Fruit fly (Drosophila melanogaster) whole organism, embryonic: ENCODE results near the gene CG42728.

Experiments used
- Ada2b ChIP-seq: fragments of 200-800 bp; sonication (Bioruptor generic); IDR thresholded peaks from 2 replicates; pipeline ENCODE4 v1.3.6; 2022; ENCODE audit warnings: missing biosample characterization, missing genetic modification characterization
- CG1024 ChIP-seq: fragments of 200-800 bp; sonication (Bioruptor generic); IDR thresholded peaks from 2 replicates; pipeline ENCODE4 v1.3.6; 2022; ENCODE audit warnings: missing biosample characterization, missing genetic modification characterization
- CG11723 ChIP-seq: fragments of 200-800 bp; sonication (Bioruptor generic); optimal IDR thresholded peaks from 2 replicates; lab custom pipeline; 2017; ENCODE audit warnings: missing biosample characterization, mild to moderate bottlenecking, missing genetic modification characterization
- CG12071 ChIP-seq: fragments of 200-800 bp; sonication (Bioruptor generic); optimal IDR thresholded peaks from 3 replicates; lab custom pipeline; 2018; ENCODE audit warnings: missing biosample characterization, mild to moderate bottlenecking, missing genetic modification characterization
- CG12659 ChIP-seq: fragments of 200-800 bp; sonication (Bioruptor generic); optimal IDR thresholded peaks from 3 replicates; lab custom pipeline; 2017; ENCODE audit warnings: mild to moderate bottlenecking, missing biosample characterization, missing genetic modification reagents, missing genetic modification characterization
- CG14860 ChIP-seq: fragments of 200-800 bp; sonication (Bioruptor generic); IDR thresholded peaks from 3 replicates; pipeline ENCODE4 v1.3.6; 2022; ENCODE audit warnings: missing biosample characterization, missing genetic modification characterization; ENCODE audit not compliant: partially characterized antibody
- CG15269 ChIP-seq: fragments of 200-800 bp; sonication (Bioruptor generic); optimal IDR thresholded peaks from 2 replicates; lab custom pipeline; 2018; ENCODE audit warnings: missing biosample characterization, mild to moderate bottlenecking, missing genetic modification characterization, moderate library complexity
- CG15696 ChIP-seq: fragments of 200-800 bp; sonication (Bioruptor generic); optimal IDR thresholded peaks from 2 replicates; lab custom pipeline; 2019; ENCODE audit warnings: missing biosample characterization, mild to moderate bottlenecking, missing genetic modification characterization, moderate library complexity
- CG16779 ChIP-seq: fragments of 200-800 bp; sonication (Bioruptor generic); IDR thresholded peaks from 2 replicates; pipeline ENCODE4 v1.3.6; 2022; ENCODE audit warnings: missing biosample characterization, missing genetic modification characterization
- CG16815 ChIP-seq: fragments of 200-800 bp; sonication (Bioruptor generic); optimal IDR thresholded peaks from 3 replicates; lab custom pipeline; 2017; ENCODE audit warnings: missing biosample characterization, mild to moderate bottlenecking, missing genetic modification characterization
- CG30403 ChIP-seq: fragments of 200-800 bp; sonication (Bioruptor generic); optimal IDR thresholded peaks from 3 replicates; lab custom pipeline; 2016; ENCODE audit warnings: missing biosample characterization, missing genetic modification characterization
- CG33213 ChIP-seq: fragments of 200-800 bp; sonication (Bioruptor generic); optimal IDR thresholded peaks from 3 replicates; lab custom pipeline; 2016; ENCODE audit warnings: missing biosample characterization, missing genetic modification characterization
- CG3847 ChIP-seq: fragments of 200-800 bp; sonication (Bioruptor generic); IDR thresholded peaks from 2 replicates; pipeline ENCODE4 v1.3.6; 2022; ENCODE audit warnings: missing biosample characterization, missing genetic modification characterization
- CG42726 ChIP-seq: fragments of 200-800 bp; sonication (Bioruptor generic); IDR thresholded peaks from 2 replicates; pipeline ENCODE4 v1.3.6; 2022; ENCODE audit warnings: missing biosample characterization, missing genetic modification characterization; ENCODE audit not compliant: partially characterized antibody
- CG4854 ChIP-seq: fragments of 200-800 bp; sonication (Bioruptor generic); optimal IDR thresholded peaks from 2 replicates; lab custom pipeline; 2016; ENCODE audit warnings: missing biosample characterization, missing genetic modification characterization, inconsistent platforms
- CG6654 ChIP-seq: fragments of 200-800 bp; sonication (Bioruptor generic); optimal IDR thresholded peaks from 2 replicates; lab custom pipeline; 2017; ENCODE audit warnings: missing biosample characterization, mild to moderate bottlenecking, missing genetic modification characterization
- CG6683 ChIP-seq: fragments of 200-800 bp; sonication (Bioruptor generic); optimal IDR thresholded peaks from 2 replicates; lab custom pipeline; 2017; ENCODE audit warnings: missing biosample characterization, mild to moderate bottlenecking, missing genetic modification characterization, missing genetic modification reagents
- CG6765 ChIP-seq: fragments of 200-800 bp; sonication (Bioruptor generic); optimal IDR thresholded peaks from 3 replicates; lab custom pipeline; 2017; ENCODE audit warnings: missing biosample characterization, mild to moderate bottlenecking, missing genetic modification characterization
- CG6854 ChIP-seq: fragments of 200-800 bp; sonication (Bioruptor generic); optimal IDR thresholded peaks from 3 replicates; lab custom pipeline; 2017; ENCODE audit warnings: missing biosample characterization, mild to moderate bottlenecking, missing genetic modification characterization
- CG9727 ChIP-seq: fragments of 200-800 bp; sonication (Bioruptor generic); optimal IDR thresholded peaks from 3 replicates; lab custom pipeline; 2017; ENCODE audit warnings: missing biosample characterization, mild to moderate bottlenecking, missing genetic modification characterization
- Dad ChIP-seq: fragments of 200-800 bp; sonication (Bioruptor generic); optimal IDR thresholded peaks from 3 replicates; lab custom pipeline; 2016; ENCODE audit warnings: missing biosample characterization, missing genetic modification characterization
- Doc2 ChIP-seq: fragments of 200-800 bp; sonication (Bioruptor generic); IDR thresholded peaks from 2 replicates; pipeline ENCODE4 v1.3.6; 2022; ENCODE audit warnings: missing biosample characterization, missing genetic modification characterization
- Drgx ChIP-seq: fragments of 200-800 bp; sonication (Bioruptor generic); IDR thresholded peaks from 2 replicates; pipeline ENCODE4 v1.3.6; 2022; ENCODE audit warnings: missing biosample characterization, missing genetic modification characterization
- E2f2 ChIP-seq: fragments of 200-800 bp; sonication (Bioruptor generic); IDR thresholded peaks from 2 replicates; pipeline ENCODE4 v1.3.6; 2022; ENCODE audit warnings: missing biosample characterization, missing genetic modification characterization
- Ets65A ChIP-seq: fragments of 200-800 bp; sonication (Bioruptor generic); peaks from one replicate; lab custom pipeline; 2016; ENCODE audit warnings: missing biosample characterization, missing genetic modification characterization
- Gug ChIP-seq: fragments of 200-800 bp; sonication (Bioruptor generic); IDR thresholded peaks from 4 replicates; pipeline ENCODE4 v1.3.6; 2022; ENCODE audit warnings: missing biosample characterization, missing genetic modification characterization
- HHEX ChIP-seq: fragments of 200-800 bp; sonication (Bioruptor generic); optimal IDR thresholded peaks from 3 replicates; lab custom pipeline; 2017; ENCODE audit warnings: missing biosample characterization, mild to moderate bottlenecking, missing genetic modification characterization, missing genetic modification reagents
- Hr51 ChIP-seq, 2 experiments: fragments of 200-800 bp; sonication (Bioruptor generic); optimal IDR thresholded peaks; 2 replicates in 1 of 2; 3 replicates in 1 of 2; lab custom pipeline; 2016 to 2018; ENCODE audit warnings: missing biosample characterization in 2 of 2, missing genetic modification characterization in 2 of 2, mild to moderate bottlenecking in 1 of 2, moderate library complexity in 1 of 2
- NfI ChIP-seq: fragments of 200-800 bp; sonication (Bioruptor generic); optimal IDR thresholded peaks from 3 replicates; lab custom pipeline; 2018; ENCODE audit warnings: missing biosample characterization, mild to moderate bottlenecking, missing genetic modification characterization, moderate library complexity
- Sin3A ChIP-seq: fragments of >200 bp; optimal IDR thresholded peaks from 2 replicates; lab custom pipeline; 2018
- Usf ChIP-seq: fragments of 200-800 bp; sonication (Bioruptor generic); optimal IDR thresholded peaks from 2 replicates; lab custom pipeline; 2017; ENCODE audit warnings: missing genotype, missing biosample characterization, missing genetic modification characterization
- abd-A ChIP-seq: fragments of 200-800 bp; sonication (Bioruptor generic); optimal IDR thresholded peaks from 3 replicates; lab custom pipeline; 2019; ENCODE audit warnings: missing biosample characterization, mild to moderate bottlenecking, missing genetic modification characterization, moderate library complexity
- az2 ChIP-seq: fragments of 200-800 bp; sonication (Bioruptor generic); optimal IDR thresholded peaks from 3 replicates; lab custom pipeline; 2016; ENCODE audit warnings: missing biosample characterization, missing genetic modification characterization
- crp ChIP-seq, 2 experiments: fragments of 200-800 bp; sonication (Bioruptor generic); optimal IDR thresholded peaks; 2 replicates in 1 of 2; 3 replicates in 1 of 2; lab custom pipeline; 2017; ENCODE audit warnings: missing biosample characterization in 2 of 2, missing genetic modification characterization in 2 of 2, mild to moderate bottlenecking in 1 of 2, moderate library complexity in 1 of 2
- dmrt99B ChIP-seq: fragments of 200-800 bp; sonication (Bioruptor generic); optimal IDR thresholded peaks from 2 replicates; lab custom pipeline; 2018; ENCODE audit warnings: missing biosample characterization, mild to moderate bottlenecking, missing genetic modification characterization, moderate library complexity
- en ChIP-seq: fragments of 200-800 bp; sonication (Bioruptor generic); optimal IDR thresholded peaks from 2 replicates; lab custom pipeline; 2016; ENCODE audit warnings: missing biosample characterization, missing genetic modification characterization
- fu2 ChIP-seq: fragments of 200-800 bp; sonication (Bioruptor generic); optimal IDR thresholded peaks from 2 replicates; lab custom pipeline; 2016; ENCODE audit warnings: missing biosample characterization, missing genetic modification characterization
- grn ChIP-seq: fragments of 200-800 bp; sonication (Bioruptor generic); optimal IDR thresholded peaks from 3 replicates; lab custom pipeline; 2017; ENCODE audit warnings: missing biosample characterization, missing genetic modification characterization
- gsb ChIP-seq: fragments of 200-800 bp; sonication (Bioruptor generic); IDR thresholded peaks from 2 replicates; pipeline ENCODE4 v1.3.6; 2022; ENCODE audit warnings: missing biosample characterization, missing genetic modification characterization
- ind ChIP-seq: fragments of 200-800 bp; sonication (Bioruptor generic); optimal IDR thresholded peaks from 3 replicates; lab custom pipeline; 2016; ENCODE audit warnings: missing biosample characterization, missing genetic modification characterization
- insv ChIP-seq, 2 experiments: fragments of 200-800 bp; sonication (Bioruptor generic); optimal IDR thresholded peaks; 3 replicates each; lab custom pipeline; 2016 to 2018; ENCODE audit warnings: missing biosample characterization in 2 of 2, missing genetic modification characterization in 2 of 2
- pho ChIP-seq: fragments of 200-800 bp; sonication (Bioruptor generic); optimal IDR thresholded peaks from 2 replicates; lab custom pipeline; 2016; ENCODE audit warnings: missing biosample characterization, missing genetic modification characterization
- salm ChIP-seq: fragments of 200-800 bp; sonication (Bioruptor generic); optimal IDR thresholded peaks from 2 replicates; lab custom pipeline; 2018; ENCODE audit warnings: missing biosample characterization, mild to moderate bottlenecking, missing genetic modification characterization
- slp2 ChIP-seq: fragments of 200-800 bp; sonication (Bioruptor generic); optimal IDR thresholded peaks from 2 replicates; lab custom pipeline; 2016; ENCODE audit warnings: missing biosample characterization, missing genetic modification characterization
- sr ChIP-seq: fragments of 200-800 bp; sonication (Bioruptor generic); IDR thresholded peaks from 3 replicates; pipeline ENCODE4 v1.3.6; 2022; ENCODE audit warnings: missing biosample characterization, missing genetic modification characterization
- ssp ChIP-seq: fragments of 200-800 bp; sonication (Bioruptor generic); IDR thresholded peaks from 2 replicates; pipeline ENCODE4 v1.3.6; 2022; ENCODE audit warnings: missing biosample characterization, missing genetic modification characterization
- tll ChIP-seq, 2 experiments: fragments of 200-800 bp in 1 of 2; fragments of >200 bp in 1 of 2; sonication (Bioruptor generic) in 1 of 2; optimal IDR thresholded peaks; 2 replicates each; lab custom pipeline; 2017 to 2019; ENCODE audit warnings: missing biosample characterization in 2 of 2, missing genetic modification characterization in 2 of 2, mild to moderate bottlenecking in 1 of 2, moderate library complexity in 1 of 2
- tna ChIP-seq: fragments of 200-800 bp; sonication (Bioruptor generic); IDR thresholded peaks from 2 replicates; pipeline ENCODE4 v1.3.6; 2022; ENCODE audit warnings: missing biosample characterization, missing genetic modification characterization; ENCODE audit not compliant: partially characterized antibody
- trh ChIP-seq: fragments of 200-800 bp; sonication (Bioruptor generic); optimal IDR thresholded peaks from 2 replicates; lab custom pipeline; 2016; ENCODE audit warnings: missing biosample characterization, missing genetic modification characterization
- unc-4 ChIP-seq: fragments of 200-800 bp; sonication (Bioruptor generic); IDR thresholded peaks from 2 replicates; pipeline ENCODE4 v1.3.6; 2022; ENCODE audit warnings: missing biosample characterization, missing genetic modification characterization; ENCODE audit not compliant: partially characterized antibody

The CG42728 gene

DNA sequence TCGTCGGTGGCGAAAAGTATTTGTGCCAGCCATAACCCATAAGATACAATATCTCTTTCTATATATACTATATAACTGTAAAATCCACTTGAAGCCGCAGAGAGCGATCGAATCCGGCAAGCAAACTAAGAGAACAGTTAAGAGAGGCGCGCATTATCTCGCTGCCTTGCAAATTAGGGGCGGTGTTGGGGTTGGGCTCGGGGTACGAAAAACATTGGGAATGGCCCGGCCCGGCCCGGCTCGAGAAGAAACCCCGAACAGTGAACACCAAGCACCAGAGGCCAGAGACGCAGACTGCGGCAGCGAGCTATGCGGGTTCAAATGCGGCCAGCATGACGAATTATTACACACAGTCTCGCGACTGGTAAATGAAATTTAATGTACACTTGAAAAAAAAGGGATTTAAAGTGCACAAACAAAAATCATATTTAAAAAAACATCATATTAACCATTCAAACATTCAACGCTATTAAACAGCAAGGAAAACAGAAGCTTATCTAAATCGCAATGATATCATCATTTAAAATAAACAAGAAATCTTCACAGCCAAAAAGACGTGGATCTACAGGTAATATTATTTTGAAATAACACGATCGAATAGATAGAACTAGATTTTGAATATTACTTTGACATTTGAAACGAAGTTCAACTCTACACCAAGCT, 4.5 kb upstream of the CG42728 start (continued):
- TF ChIP-seq CG3847 (GFP tag; lab: Robert Waterston, UW) (no peak), Drgx (peak; percentile 70), CG6765 (GFP tag; lab: Kevin White, UChicago) (no peak), unc-4 (GFP tag; lab: Robert Waterston, UW) (no peak), CG11723 (GFP tag; lab: Kevin White, UChicago) (no peak), Ets65A (GFP tag; lab: Kevin White, UChicago) (no peak), CG6854 (GFP tag; lab: Kevin White, UChicago) (no peak), ssp (no peak), CG15269 (tag; lab: Kevin White, UChicago) (no peak), CG4854 (GFP tag; lab: Kevin White, UChicago) (no peak), abd-A (tag; lab: Kevin White, UChicago) (peak; percentile 10), CG15696 (tag; lab: Kevin White, UChicago) (no peak), insv (GFP tag; optimal IDR thresholded peaks at IDR 0.05; lab: Kevin White, UChicago) (no peak), CG1024 (GFP tag; lab: Robert Waterston, UW) (peak; percentile 29; the same call in 1 of the 2 replicates), dmrt99B (tag; lab: Kevin White, UChicago) (peak; percentile 63), Hr51 (GFP tag; optimal IDR thresholded peaks at IDR 0.05; lab: Kevin White, UChicago) (no peak), en (GFP tag; lab: Kevin White, UChicago) (no peak), E2f2 (GFP tag; lab: Robert Waterston, UW) (no peak), CG30403 (peak; percentile 32), salm (tag; lab: Kevin White, UChicago) (no peak), Gug (GFP tag; lab: Robert Waterston, UW) (peak; percentile 21; the same call in 1 of the 4 replicates), HHEX (GFP tag; lab: Kevin White, UChicago) (no peak), Sin3A (lab: Kevin White, UChicago) (no peak), tna (GFP tag; lab: Robert Waterston, UW) (no peak), Usf (GFP tag; lab: Kevin White, UChicago) (no peak), CG42726 (GFP tag; lab: Robert Waterston, UW) (no peak), pho (no peak), tll (GFP tag; optimal IDR thresholded peaks at IDR 0.05; lab: Kevin White, UChicago) (no peak), az2 (GFP tag; lab: Kevin White, UChicago) (peak; percentile 16), Dad (GFP tag; lab: Kevin White, UChicago) (no peak), slp2 (GFP tag; lab: Kevin White, UChicago) (peak; percentile 15), CG14860 (GFP tag; lab: Robert Waterston, UW) (no peak), CG16815 (no peak), CG16779 (GFP tag; lab: Robert Waterston, UW) (no peak), CG12071 (no peak), sr (GFP tag; lab: Robert Waterston, UW) (no peak), crp (GFP tag; optimal IDR thresholded peaks at IDR 0.05; lab: Kevin White, UChicago) (no peak), NfI (no peak), CG33213 (GFP tag; lab: Kevin White, UChicago) (no peak), fu2 (no peak), ind (GFP tag; lab: Kevin White, UChicago) (peak; percentile 52), trh (GFP tag; lab: Kevin White, UChicago) (no peak), gsb (GFP tag; lab: Robert Waterston, UW) (peak; percentile 47; the same call in 1 of the 2 replicates), Ada2b (GFP tag; lab: Robert Waterston, UW) (peak; percentile 59), CG6683 (GFP tag; lab: Kevin White, UChicago) (no peak), grn (GFP tag; lab: Kevin White, UChicago) (no peak), Doc2 (GFP tag; lab: Robert Waterston, UW) (no peak), CG6654 (GFP tag; lab: Kevin White, UChicago) (peak; percentile 1), CG12659 (GFP tag; lab: Kevin White, UChicago) (no peak), CG9727 (GFP tag; lab: Kevin White, UChicago) (peak; percentile 68)
